Fruit fly (Drosophila melanogaster) whole organism, embryonic: ENCODE results near the gene Hip14.

ENCODE experiments used
- CG12769 ChIP-seq: fragments of 200-800 bp; sonication (Bioruptor generic); optimal IDR thresholded peaks from 2 replicates; lab custom pipeline; 2019; ENCODE audit warnings: missing biosample characterization, mild to moderate bottlenecking, missing genetic modification characterization, moderate library complexity
- CG17829 ChIP-seq: fragments of 200-800 bp; optimal IDR thresholded peaks from 2 replicates; lab custom pipeline; 2019; ENCODE audit warnings: missing biosample characterization, mild to moderate bottlenecking, missing genetic modification characterization, moderate library complexity
- CG3407 ChIP-seq: fragments of 200-800 bp; sonication (Bioruptor generic); optimal IDR thresholded peaks from 2 replicates; lab custom pipeline; 2018; ENCODE audit warnings: missing biosample characterization, mild to moderate bottlenecking, missing genetic modification characterization
- CG4707 ChIP-seq: fragments of 200-800 bp; sonication (Bioruptor generic); optimal IDR thresholded peaks from 2 replicates; lab custom pipeline; 2018; ENCODE audit warnings: missing biosample characterization, mild to moderate bottlenecking, missing genetic modification characterization, moderate library complexity
- CG6175 ChIP-seq: fragments of 200-800 bp; sonication (Bioruptor generic); IDR thresholded peaks from 3 replicates; pipeline ENCODE4 v1.3.6; 2022; ENCODE audit warnings: missing biosample characterization, missing genetic modification characterization
- CG9932 ChIP-seq: fragments of 200-800 bp; sonication (Bioruptor generic); IDR thresholded peaks from 2 replicates; pipeline ENCODE4 v1.3.6; 2022; ENCODE audit warnings: missing biosample characterization, missing genetic modification characterization

dm6 chr3L:16035185-16035584, 47.1 kb downstream of the Hip14 start, which contains the start of gene CG5895:
- TF ChIP-seq CG17829 (tag; lab: Kevin White, UChicago): no peak
- no peak for TF ChIP-seq CG3407 (GFP tag; lab: Kevin White, UChicago)
- no peak for TF ChIP-seq CG6175
- no peak for TF ChIP-seq CG12769
- TF ChIP-seq CG4707: no peak
- TF ChIP-seq CG9932 (GFP tag; lab: Robert Waterston, UW): no peak
